Fruit fly (Drosophila melanogaster): ENCODE measurements around the gene CG12081.

DNA sequence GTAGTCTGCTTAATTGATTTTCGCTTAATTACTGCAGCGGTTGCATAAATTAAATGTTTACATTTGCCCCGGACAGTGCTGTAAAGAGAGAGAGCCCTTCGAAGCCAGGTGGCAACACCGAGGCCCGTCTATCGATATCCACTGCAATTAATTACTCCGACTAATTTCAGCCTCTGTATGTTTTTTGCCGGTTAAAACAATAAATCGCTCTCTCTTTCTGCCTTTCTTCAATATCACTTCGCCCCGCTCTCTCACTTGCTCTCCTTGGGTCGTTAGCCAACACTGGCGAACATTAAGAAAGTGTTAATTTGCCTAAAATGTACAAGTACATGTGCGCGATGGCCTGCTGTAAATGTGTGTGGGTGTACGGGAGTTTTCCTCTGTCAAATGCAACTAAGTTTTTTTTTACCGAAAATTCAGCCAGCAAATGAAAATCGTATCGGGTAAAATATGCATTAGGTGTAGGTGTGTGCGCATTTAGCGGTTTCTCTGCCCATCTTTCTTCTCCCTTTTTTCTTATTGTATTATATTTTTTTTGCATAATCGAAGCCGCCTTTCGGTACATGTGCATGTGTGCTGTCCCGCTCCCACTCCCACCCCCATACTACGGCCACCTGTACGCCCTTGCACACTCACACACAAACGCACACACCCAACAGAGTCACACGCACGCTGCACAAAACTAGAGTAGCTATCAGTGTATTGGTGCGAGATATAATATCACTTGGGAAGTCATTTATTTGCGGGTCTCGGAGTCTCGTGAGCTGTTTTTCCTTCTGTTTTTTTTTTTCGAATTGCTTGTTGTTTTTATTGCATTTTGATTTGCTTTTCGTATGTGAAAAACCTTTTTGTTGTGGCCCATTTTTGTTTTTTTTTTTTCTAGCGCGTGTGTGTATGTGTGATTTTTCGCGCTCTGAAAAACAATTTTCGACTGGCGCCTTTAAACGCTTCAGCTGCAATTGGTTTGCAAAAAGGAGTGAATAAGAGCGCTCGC, 26.9 kb upstream of the CG12081 start:
- TF ChIP-seq CTCF (optimal IDR thresholded peaks at IDR 0.05) (no peak), CG8478 (optimal IDR thresholded peaks at IDR 0.05) (no peak)
